Fruit fly (Drosophila melanogaster): ENCODE measurements around the gene CG8379.
A peak's percentile ranks its signal among the peaks of the same experiment; 100 is the strongest.

dm6 chr3R:8788722-8789400 lies 35.4 kb upstream of the CG8379 start:
- no peak for TF ChIP-seq usp (GFP tag; optimal IDR thresholded peaks at IDR 0.05)
- TF ChIP-seq Hnf4 (GFP tag; optimal IDR thresholded peaks at IDR 0.05), result no peak
- TF ChIP-seq foxo (GFP tag; optimal IDR thresholded peaks at IDR 0.05), result peak in 1 of 2 experiments; percentile 37
- no peak for TF ChIP-seq Abd-B (GFP tag; optimal IDR thresholded peaks at IDR 0.05)
- no peak for TF ChIP-seq OdsH (GFP tag; optimal IDR thresholded peaks at IDR 0.05)
- TF ChIP-seq N (GFP tag; optimal IDR thresholded peaks at IDR 0.05), result no peak
- TF ChIP-seq tai (GFP tag; optimal IDR thresholded peaks at IDR 0.05), result no peak
- TF ChIP-seq CG32264 (GFP tag; optimal IDR thresholded peaks at IDR 0.05), result no peak
- TF ChIP-seq h (GFP tag; optimal IDR thresholded peaks at IDR 0.05), result peak; percentile 42
- no peak for TF ChIP-seq jim (GFP tag; optimal IDR thresholded peaks at IDR 0.05)
